Fruit fly (Drosophila melanogaster) whole organism, embryonic: ENCODE data around the gene snk.
A peak's percentile ranks its signal among the peaks of the same experiment; 100 is the strongest.

Source experiments
- Antp ChIP-seq: fragments of 200-800 bp; sonication (Bioruptor generic); optimal IDR thresholded peaks from 3 replicates; lab custom pipeline; 2016; ENCODE audit warnings: missing biosample characterization, missing genetic modification characterization
- Blimp-1 ChIP-seq: fragments of 200-800 bp; sonication (Bioruptor generic); optimal IDR thresholded peaks from 3 replicates; lab custom pipeline; 2018; ENCODE audit warnings: missing biosample characterization, missing genetic modification characterization, mild to moderate bottlenecking, moderate library complexity, missing genetic modification reagents
- CG10321 ChIP-seq: fragments of 200-800 bp; sonication (Bioruptor generic); IDR thresholded peaks from 2 replicates; pipeline ENCODE4 v1.3.6; 2022; ENCODE audit warnings: missing biosample characterization, missing genetic modification characterization
- CG10959 ChIP-seq: fragments of 200-800 bp; sonication (Bioruptor generic); IDR thresholded peaks from 2 replicates; pipeline ENCODE4 v1.3.6; 2022; ENCODE audit warnings: missing biosample characterization, missing genetic modification characterization
- CG11560 ChIP-seq: fragments of 200-800 bp; sonication (Bioruptor generic); IDR thresholded peaks from 3 replicates; pipeline ENCODE4 v1.3.6; 2022; ENCODE audit warnings: missing biosample characterization, missing genetic modification characterization
- CG12744 ChIP-seq: fragments of 200-800 bp; sonication (Bioruptor generic); optimal IDR thresholded peaks from 2 replicates; lab custom pipeline; 2016; ENCODE audit warnings: missing biosample characterization, missing genetic modification characterization
- CG13424 ChIP-seq: fragments of 200-800 bp; sonication (Bioruptor generic); optimal IDR thresholded peaks from 2 replicates; lab custom pipeline; 2019; ENCODE audit warnings: missing biosample characterization, mild to moderate bottlenecking, missing genetic modification characterization, moderate library complexity
- CG14710 ChIP-seq: fragments of 200-800 bp; sonication (Bioruptor generic); optimal IDR thresholded peaks from 3 replicates; lab custom pipeline; 2019; ENCODE audit warnings: missing biosample characterization, mild to moderate bottlenecking, missing genetic modification characterization, moderate library complexity
- CG14965 ChIP-seq: fragments of 200-800 bp; sonication (Bioruptor generic); optimal IDR thresholded peaks from 2 replicates; lab custom pipeline; 2016; ENCODE audit warnings: missing biosample characterization, missing genetic modification characterization, borderline replicate concordance
- CG1529 ChIP-seq: fragments of 200-800 bp; sonication (Bioruptor generic); optimal IDR thresholded peaks from 3 replicates; lab custom pipeline; 2018; ENCODE audit warnings: missing biosample characterization, missing genetic modification characterization
- CG17361 ChIP-seq: fragments of 200-800 bp; sonication (Bioruptor generic); IDR thresholded peaks from 3 replicates; pipeline ENCODE4 v1.3.6; 2022; ENCODE audit warnings: missing biosample characterization, missing genetic modification characterization
- CG17912 ChIP-seq: fragments of 200-800 bp; sonication (Bioruptor generic); optimal IDR thresholded peaks from 2 replicates; lab custom pipeline; 2018; ENCODE audit warnings: missing biosample characterization, mild to moderate bottlenecking, missing genetic modification characterization
- CG18262 ChIP-seq: fragments of 200-800 bp; optimal IDR thresholded peaks from 3 replicates; lab custom pipeline; 2019; ENCODE audit warnings: missing biosample characterization, mild to moderate bottlenecking, missing genetic modification characterization, moderate library complexity
- CG18764 ChIP-seq: fragments of 200-800 bp; sonication (Bioruptor generic); optimal IDR thresholded peaks from 3 replicates; lab custom pipeline; 2016; ENCODE audit warnings: missing biosample characterization, missing genetic modification characterization
- CG2120 ChIP-seq: fragments of 200-800 bp; sonication (Bioruptor generic); optimal IDR thresholded peaks from 3 replicates; lab custom pipeline; 2016; ENCODE audit warnings: missing biosample characterization, missing genetic modification characterization
- CG2712 ChIP-seq: fragments of 200-800 bp; optimal IDR thresholded peaks from 3 replicates; lab custom pipeline; 2019; ENCODE audit warnings: missing biosample characterization, mild to moderate bottlenecking, missing genetic modification characterization, moderate library complexity
- CG31441 ChIP-seq: fragments of 200-800 bp; sonication (Bioruptor generic); IDR thresholded peaks from 2 replicates; pipeline ENCODE4 v1.3.6; 2022; ENCODE audit warnings: missing biosample characterization, missing genetic modification characterization
- CG32772 ChIP-seq: fragments of 200-800 bp; sonication (Bioruptor generic); IDR thresholded peaks from 2 replicates; pipeline ENCODE4 v1.3.6; 2022; ENCODE audit warnings: missing biosample characterization, missing genetic modification characterization
- CG3726 ChIP-seq: fragments of 200-800 bp; sonication (Bioruptor generic); IDR thresholded peaks from 3 replicates; pipeline ENCODE4, ENCODE4 v1.3.6; 2022; ENCODE audit warnings: missing biosample characterization, missing genetic modification characterization
- CG3847 ChIP-seq: fragments of 200-800 bp; sonication (Bioruptor generic); IDR thresholded peaks from 2 replicates; pipeline ENCODE4 v1.3.6; 2022; ENCODE audit warnings: missing biosample characterization, missing genetic modification characterization
- CG4328 ChIP-seq: fragments of 200-800 bp; sonication (Bioruptor generic); optimal IDR thresholded peaks from 3 replicates; lab custom pipeline; 2017; ENCODE audit warnings: missing biosample characterization, missing genetic modification reagents, missing genetic modification characterization
- CG4424 ChIP-seq: fragments of 200-800 bp; sonication (Bioruptor generic); optimal IDR thresholded peaks from 3 replicates; lab custom pipeline; 2016; ENCODE audit warnings: missing biosample characterization, missing genetic modification characterization
- CG6272 ChIP-seq: fragments of 200-800 bp; sonication (Bioruptor generic); IDR thresholded peaks from 2 replicates; pipeline ENCODE4 v1.3.6; 2022; ENCODE audit warnings: missing biosample characterization, missing genetic modification characterization
- CG9727 ChIP-seq: fragments of 200-800 bp; sonication (Bioruptor generic); optimal IDR thresholded peaks from 3 replicates; lab custom pipeline; 2017; ENCODE audit warnings: missing biosample characterization, mild to moderate bottlenecking, missing genetic modification characterization
- CHES-1-like ChIP-seq: fragments of 200-800 bp; sonication (Bioruptor generic); optimal IDR thresholded peaks from 2 replicates; lab custom pipeline; 2016; ENCODE audit warnings: missing biosample characterization, missing genetic modification characterization
- Camta ChIP-seq: fragments of 200-800 bp; sonication (Bioruptor generic); optimal IDR thresholded peaks from 2 replicates; lab custom pipeline; 2016; ENCODE audit warnings: missing biosample characterization, missing genetic modification characterization
- Dbx ChIP-seq: fragments of 200-800 bp; sonication (Bioruptor generic); IDR thresholded peaks from 3 replicates; pipeline ENCODE4 v1.3.6; 2022; ENCODE audit warnings: missing biosample characterization, missing genetic modification characterization
- Dip2 ChIP-seq: fragments of 200-800 bp; sonication (Bioruptor generic); IDR thresholded peaks from 2 replicates; pipeline ENCODE4 v1.3.6; 2022; ENCODE audit warnings: missing biosample characterization, missing genetic modification characterization
- Dip3 ChIP-seq: fragments of 200-800 bp; sonication (Bioruptor generic); optimal IDR thresholded peaks from 3 replicates; lab custom pipeline; 2016; ENCODE audit warnings: missing biosample characterization, missing genetic modification characterization
- Dp ChIP-seq: fragments of 200-800 bp; sonication (Bioruptor generic); optimal IDR thresholded peaks from 2 replicates; lab custom pipeline; 2018; ENCODE audit warnings: missing biosample characterization, mild to moderate bottlenecking, missing genetic modification characterization, moderate library complexity
- Drgx ChIP-seq: fragments of 200-800 bp; sonication (Bioruptor generic); IDR thresholded peaks from 2 replicates; pipeline ENCODE4 v1.3.6; 2022; ENCODE audit warnings: missing biosample characterization, missing genetic modification characterization
- H2.0 ChIP-seq: fragments of 200-800 bp; sonication (Bioruptor generic); IDR thresholded peaks from 2 replicates; pipeline ENCODE4 v1.3.6; 2022; ENCODE audit warnings: missing biosample characterization, missing genetic modification characterization
- HLH4C ChIP-seq: fragments of 200-800 bp; sonication (Bioruptor generic); IDR thresholded peaks from 3 replicates; pipeline ENCODE4 v1.3.6; 2022; ENCODE audit warnings: missing biosample characterization, missing genetic modification characterization; ENCODE audit not compliant: partially characterized antibody
- Hsf ChIP-seq: fragments of 200-800 bp; sonication (Bioruptor generic); optimal IDR thresholded peaks from 3 replicates; lab custom pipeline; 2016; ENCODE audit warnings: missing biosample characterization, missing genetic modification characterization
- Meics ChIP-seq: fragments of 200-800 bp; sonication (Bioruptor generic); optimal IDR thresholded peaks from 2 replicates; lab custom pipeline; 2017; ENCODE audit warnings: missing biosample characterization, mild to moderate bottlenecking, missing genetic modification characterization
- NFAT ChIP-seq: fragments of 200-800 bp; sonication (Bioruptor generic); IDR thresholded peaks from 2 replicates; pipeline ENCODE4 v1.3.6; 2022; ENCODE audit warnings: missing biosample characterization, missing genetic modification characterization
- Sox100B ChIP-seq: fragments of 200-800 bp; sonication (Bioruptor generic); optimal IDR thresholded peaks from 3 replicates; lab custom pipeline; 2018; ENCODE audit warnings: missing biosample characterization, mild to moderate bottlenecking, missing genetic modification characterization
- Ssrp ChIP-seq: fragments of 200-800 bp; sonication (Bioruptor generic); optimal IDR thresholded peaks from 2 replicates; lab custom pipeline; 2018; ENCODE audit warnings: missing biosample characterization, mild to moderate bottlenecking, missing genetic modification characterization, moderate library complexity
- Tbp ChIP-seq: fragments of >200 bp; optimal IDR thresholded peaks from 2 replicates; lab custom pipeline; 2018; ENCODE audit warnings: missing biosample characterization, missing genetic modification characterization
- Xbp1 ChIP-seq: fragments of 200-800 bp; sonication (Bioruptor generic); optimal IDR thresholded peaks from 3 replicates; lab custom pipeline; 2016; ENCODE audit warnings: missing biosample characterization, mild to moderate bottlenecking, missing genetic modification characterization
- YL-1 ChIP-seq: fragments of 200-800 bp; sonication (Bioruptor generic); optimal IDR thresholded peaks from 3 replicates; lab custom pipeline; 2017; ENCODE audit warnings: missing biosample characterization, mild to moderate bottlenecking, missing genetic modification characterization
- ab ChIP-seq: fragments of 200-800 bp; sonication (Bioruptor generic); optimal IDR thresholded peaks from 2 replicates; lab custom pipeline; 2016; ENCODE audit warnings: missing biosample characterization, missing genetic modification characterization
- br ChIP-seq: fragments of >200 bp; optimal IDR thresholded peaks from 2 replicates; lab custom pipeline; 2017
- danr ChIP-seq: fragments of 200-800 bp; sonication (Bioruptor generic); IDR thresholded peaks from 2 replicates; pipeline ENCODE4 v1.3.6; 2022; ENCODE audit warnings: missing biosample characterization, missing genetic modification characterization
- dimm ChIP-seq: fragments of 200-800 bp; sonication (Bioruptor generic); IDR thresholded peaks from 2 replicates; pipeline ENCODE4 v1.3.6; 2022; ENCODE audit warnings: missing biosample characterization, missing genetic modification characterization
- en ChIP-seq: fragments of 200-800 bp; sonication (Bioruptor generic); optimal IDR thresholded peaks from 2 replicates; lab custom pipeline; 2016; ENCODE audit warnings: missing biosample characterization, missing genetic modification characterization
- ftz-f1 ChIP-seq: fragments of 200-800 bp; sonication (Bioruptor generic); optimal IDR thresholded peaks from 2 replicates; lab custom pipeline; 2016; ENCODE audit warnings: missing biosample characterization, missing genetic modification characterization
- jigr1 ChIP-seq: fragments of 200-800 bp; sonication (Bioruptor generic); IDR thresholded peaks from 3 replicates; pipeline ENCODE4 v1.3.6; 2022; ENCODE audit warnings: missing biosample characterization, missing genetic modification characterization
- nerfin-1 ChIP-seq: fragments of 200-800 bp; sonication (Bioruptor generic); optimal IDR thresholded peaks from 3 replicates; lab custom pipeline; 2019; ENCODE audit warnings: missing biosample characterization, mild to moderate bottlenecking, missing genetic modification characterization, moderate library complexity
- nom ChIP-seq: fragments of 200-800 bp; sonication (Bioruptor generic); optimal IDR thresholded peaks from 2 replicates; lab custom pipeline; 2017; ENCODE audit warnings: missing biosample characterization, missing genetic modification characterization, mild to moderate bottlenecking, moderate library complexity, missing genetic modification reagents
- pan ChIP-seq, 4 experiments: fragments of >200 bp in 3 of 4; fragments of 200-800 bp in 1 of 4; sonication (Bioruptor generic) in 1 of 4; optimal IDR thresholded peaks in 3 of 4; IDR thresholded peaks in 1 of 4; 2 replicates each; pipeline versions ENCODE4 v1.3.6 to Lab custom; 2017 to 2022; ENCODE audit warnings: missing biosample characterization in 2 of 4, missing genetic modification characterization in 2 of 4, mixed read lengths in 1 of 4
- wek ChIP-seq: fragments of 200-800 bp; sonication (Bioruptor generic); optimal IDR thresholded peaks from 3 replicates; lab custom pipeline; 2018; ENCODE audit warnings: missing biosample characterization, mild to moderate bottlenecking, missing genetic modification characterization, moderate library complexity

The snk gene

dm6 chr3R:13012351-13012750 lies 30.2 kb downstream of the snk start (continued):
- TF ChIP-seq Dip3 (GFP tag; lab: Kevin White, UChicago): peak; percentile 69
- no peak for TF ChIP-seq Tbp (GFP tag; lab: Kevin White, UChicago)
- TF ChIP-seq CG2712: peak; percentile 36
- no peak for TF ChIP-seq Dip2 (GFP tag; lab: Robert Waterston, UW)
- no peak; the same call in 1 of the 2 replicates for TF ChIP-seq CG31441 (GFP tag; lab: Robert Waterston, UW)
- no peak for TF ChIP-seq CG17912 (GFP tag; lab: Kevin White, UChicago)
- peak; percentile 1 for TF ChIP-seq Blimp-1 (GFP tag; lab: Kevin White, UChicago)
- peak; percentile 72 for TF ChIP-seq CG32772 (GFP tag; lab: Robert Waterston, UW)
- peak; percentile 53; the same call in 1 of the 3 replicates for TF ChIP-seq Dbx (GFP tag; lab: Robert Waterston, UW)
- no peak for TF ChIP-seq CG3726
- peak; percentile 27 for TF ChIP-seq wek (GFP tag; lab: Kevin White, UChicago)
- no peak for TF ChIP-seq CG17361 (GFP tag; lab: Robert Waterston, UW)
- TF ChIP-seq NFAT: peak; percentile 58
- TF ChIP-seq br: no peak
- TF ChIP-seq CG2120 (GFP tag; lab: Kevin White, UChicago): peak; percentile 72
- no peak for TF ChIP-seq CG14710 (tag; lab: Kevin White, UChicago)
- no peak for TF ChIP-seq CG14965 (GFP tag; lab: Kevin White, UChicago)
- TF ChIP-seq Drgx (GFP tag; lab: Robert Waterston, UW): peak; percentile 84
- TF ChIP-seq CG18764 (GFP tag; lab: Kevin White, UChicago): no peak
- TF ChIP-seq ab (GFP tag; lab: Kevin White, UChicago): peak; percentile 31
- TF ChIP-seq Hsf (GFP tag; lab: Kevin White, UChicago): peak; percentile 44
- no peak; the same call in 2 of the 3 replicates for TF ChIP-seq CG11560 (tag; lab: Robert Waterston, UW)
- TF ChIP-seq CG1529: no peak
- peak; percentile 2 for TF ChIP-seq CG12744 (GFP tag; lab: Kevin White, UChicago)
- no peak for TF ChIP-seq Sox100B (GFP tag; lab: Kevin White, UChicago)
- no peak for TF ChIP-seq en
- peak; percentile 59 for TF ChIP-seq Meics (GFP tag; lab: Kevin White, UChicago)
- TF ChIP-seq nom (GFP tag; lab: Kevin White, UChicago): peak; percentile 75
- TF ChIP-seq pan (optimal IDR thresholded peaks at IDR 0.05; lab: Kevin White, UChicago): no peak
- peak in 1 of 2 experiments; percentile 78 for TF ChIP-seq pan (GFP tag; optimal IDR thresholded peaks at IDR 0.05 in 1 of 2, IDR thresholded peaks at IDR 0.05 in 1 of 2)
- TF ChIP-seq CG4328 (GFP tag; lab: Kevin White, UChicago): peak; percentile 18
- no peak for TF ChIP-seq jigr1 (GFP tag; lab: Robert Waterston, UW)
- peak; percentile 18 for TF ChIP-seq CG4424 (GFP tag; lab: Kevin White, UChicago)
- TF ChIP-seq CG10959: no peak
- TF ChIP-seq ftz-f1 (GFP tag; lab: Kevin White, UChicago): peak; percentile 48
- no peak for TF ChIP-seq danr (GFP tag; lab: Robert Waterston, UW)
- peak; percentile 40 for TF ChIP-seq CG18262 (tag; lab: Kevin White, UChicago)
- TF ChIP-seq CG6272 (GFP tag; lab: Robert Waterston, UW): no peak; the same call in 1 of the 2 replicates
- peak; percentile 58 for TF ChIP-seq Camta (GFP tag; lab: Kevin White, UChicago)
- TF ChIP-seq CG10321 (GFP tag; lab: Robert Waterston, UW): peak; percentile 75
- TF ChIP-seq nerfin-1: peak; percentile 39
- TF ChIP-seq HLH4C (GFP tag; lab: Robert Waterston, UW): no peak
- peak; percentile 52 for TF ChIP-seq CG3847
- TF ChIP-seq CG13424: peak; percentile 54
- 0 out of 2 replicates have a peak, but pooled peaks have one; percentile 16 for TF ChIP-seq dimm (GFP tag; lab: Robert Waterston, UW)
- TF ChIP-seq YL-1 (GFP tag; lab: Kevin White, UChicago): peak; percentile 29
- peak; percentile 76 for TF ChIP-seq Antp (GFP tag; lab: Kevin White, UChicago)
- no peak for TF ChIP-seq Dp (GFP tag; lab: Kevin White, UChicago)
- TF ChIP-seq CG9727: peak; percentile 44
- peak; percentile 60 for TF ChIP-seq H2.0 (GFP tag; lab: Robert Waterston, UW)
- no peak for TF ChIP-seq Ssrp (tag; lab: Kevin White, UChicago)
- TF ChIP-seq Xbp1 (GFP tag; lab: Kevin White, UChicago): peak; percentile 67
- peak; percentile 66 for TF ChIP-seq CHES-1-like (GFP tag; lab: Kevin White, UChicago)
